Fruit fly (Drosophila melanogaster) whole organism, adult: ENCODE measurements around the gene CG45493.

ENCODE experiments used
- CG14711 ChIP-seq: fragments of 200-800 bp; sonication (Bioruptor generic); optimal IDR thresholded peaks from 2 replicates; lab custom pipeline; 2018; ENCODE audit warnings: missing biosample characterization, mild to moderate bottlenecking, missing genetic modification characterization, moderate library complexity
- Hr96 ChIP-seq: fragments of 200-800 bp; sonication (Bioruptor generic); optimal IDR thresholded peaks from 2 replicates; lab custom pipeline; 2016; ENCODE audit warnings: missing biosample characterization, missing genetic modification characterization
- bab1 ChIP-seq: fragments of 200-800 bp; sonication (Bioruptor generic); optimal IDR thresholded peaks from 3 replicates; lab custom pipeline; 2019; ENCODE audit warnings: missing biosample characterization, mild to moderate bottlenecking, missing genetic modification characterization, moderate library complexity
- cic ChIP-seq: fragments of 200-800 bp; sonication (Bioruptor generic); optimal IDR thresholded peaks from 2 replicates; lab custom pipeline; 2017; ENCODE audit warnings: missing biosample characterization, mild to moderate bottlenecking, missing genetic modification characterization, moderate library complexity
- tj ChIP-seq: fragments of 200-800 bp; sonication (Bioruptor generic); optimal IDR thresholded peaks from 3 replicates; lab custom pipeline; 2017; ENCODE audit warnings: missing biosample characterization, mild to moderate bottlenecking, missing genetic modification characterization, moderate library complexity

dm6 chrX:19899978-19900377 lies 48.7 kb downstream of the CG45493 start:
- TF ChIP-seq CG14711 (tag; lab: Kevin White, UChicago) (no peak), bab1 (no peak), tj (GFP tag; lab: Kevin White, UChicago) (no peak), cic (no peak), Hr96 (GFP tag; lab: Kevin White, UChicago) (no peak)
